Worm (Caenorhabditis elegans) whole organism, early embryonic: Measurements from ENCODE around the gene ipp-5.
A peak's percentile ranks its signal among the peaks of the same experiment; 100 is the strongest.

ENCODE experiments used
- B0310.2 ChIP-seq: sonication (generic microtip); optimal IDR thresholded peaks from 2 replicates; lab custom pipeline; 2016; ENCODE audit warnings: mild to moderate bottlenecking, missing genetic modification characterization, missing compliant biosample characterization
- F13C5.2 ChIP-seq: sonication (generic microtip); optimal IDR thresholded peaks from 2 replicates; lab custom pipeline; 2017; ENCODE audit warnings: mild to moderate bottlenecking, missing genetic modification characterization, inconsistent platforms, missing compliant biosample characterization
- aly-1 ChIP-seq: sonication (generic microtip); optimal IDR thresholded peaks from 2 replicates; lab custom pipeline; 2016; ENCODE audit warnings: missing genetic modification characterization, missing compliant biosample characterization
- ama-1 ChIP-seq: fragments of 150-350 bp; optimal IDR thresholded peaks from 2 replicates; lab custom pipeline; 2014
- ceh-13 ChIP-seq: fragments of 200-800 bp; sonication (Bioruptor generic); optimal IDR thresholded peaks from 2 replicates; lab custom pipeline; 2018; ENCODE audit warnings: mild to moderate bottlenecking, missing genetic modification characterization, missing compliant biosample characterization
- ceh-36 ChIP-seq: sonication (generic microtip); optimal IDR thresholded peaks from 2 replicates; lab custom pipeline; 2016; ENCODE audit warnings: missing genetic modification characterization, inconsistent platforms, missing compliant biosample characterization
- ets-7 ChIP-seq: sonication (generic microtip); optimal IDR thresholded peaks from 2 replicates; lab custom pipeline; 2016; ENCODE audit warnings: missing genotype, missing genetic modification characterization, missing compliant biosample characterization
- flt-1 ChIP-seq: fragments of 200-800 bp; sonication (Bioruptor generic); IDR thresholded peaks from 2 replicates; pipeline ENCODE4 v1.3.6; 2022; ENCODE audit warnings: missing genetic modification characterization, missing compliant biosample characterization
- hmbx-1 ChIP-seq: sonication (generic microtip); optimal IDR thresholded peaks from 2 replicates; lab custom pipeline; 2016; ENCODE audit warnings: mild to moderate bottlenecking, missing genetic modification characterization, missing compliant biosample characterization
- hmg-4 ChIP-seq: fragments of 200-800 bp; sonication (Bioruptor generic); optimal IDR thresholded peaks from 2 replicates; lab custom pipeline; 2018; ENCODE audit warnings: mild to moderate bottlenecking, missing genetic modification characterization, missing compliant biosample characterization
- hnd-1 ChIP-seq: sonication (generic microtip); optimal IDR thresholded peaks from 2 replicates; lab custom pipeline; 2016; ENCODE audit warnings: missing genetic modification characterization, missing compliant biosample characterization
- pes-1 ChIP-seq: fragments of 200-800 bp; sonication (Bioruptor generic); IDR thresholded peaks from 2 replicates; pipeline ENCODE4 v1.3.6; 2022; ENCODE audit warnings: missing genetic modification reagents, missing genetic modification characterization, missing compliant biosample characterization
- scrt-1 ChIP-seq: fragments of 200-800 bp; sonication (Bioruptor generic); IDR thresholded peaks from 2 replicates; pipeline ENCODE4 v1.3.6; 2022; ENCODE audit warnings: missing genetic modification characterization, missing compliant biosample characterization
- sea-1 ChIP-seq: fragments of 200-800 bp; sonication (Bioruptor generic); conservative IDR thresholded peaks from 2 replicates; pipeline ENCODE4 v1.3.6; 2022; ENCODE audit warnings: missing genetic modification characterization, missing compliant biosample characterization
- tbx-11 ChIP-seq: fragments of 200-800 bp; sonication (Bioruptor generic); IDR thresholded peaks from 2 replicates; pipeline ENCODE4 v1.3.6; 2022; ENCODE audit warnings: missing genetic modification characterization, missing compliant biosample characterization
- tbx-37 ChIP-seq: fragments of 200-800 bp; sonication (Bioruptor generic); conservative IDR thresholded peaks from 2 replicates; pipeline ENCODE4 v1.3.6; 2022; ENCODE audit warnings: missing genetic modification reagents, missing genetic modification characterization, missing compliant biosample characterization
- tra-4 ChIP-seq: sonication (generic microtip); optimal IDR thresholded peaks from 2 replicates; lab custom pipeline; 2017; ENCODE audit warnings: missing genetic modification characterization, missing compliant biosample characterization

Gene ipp-5

DNA sequence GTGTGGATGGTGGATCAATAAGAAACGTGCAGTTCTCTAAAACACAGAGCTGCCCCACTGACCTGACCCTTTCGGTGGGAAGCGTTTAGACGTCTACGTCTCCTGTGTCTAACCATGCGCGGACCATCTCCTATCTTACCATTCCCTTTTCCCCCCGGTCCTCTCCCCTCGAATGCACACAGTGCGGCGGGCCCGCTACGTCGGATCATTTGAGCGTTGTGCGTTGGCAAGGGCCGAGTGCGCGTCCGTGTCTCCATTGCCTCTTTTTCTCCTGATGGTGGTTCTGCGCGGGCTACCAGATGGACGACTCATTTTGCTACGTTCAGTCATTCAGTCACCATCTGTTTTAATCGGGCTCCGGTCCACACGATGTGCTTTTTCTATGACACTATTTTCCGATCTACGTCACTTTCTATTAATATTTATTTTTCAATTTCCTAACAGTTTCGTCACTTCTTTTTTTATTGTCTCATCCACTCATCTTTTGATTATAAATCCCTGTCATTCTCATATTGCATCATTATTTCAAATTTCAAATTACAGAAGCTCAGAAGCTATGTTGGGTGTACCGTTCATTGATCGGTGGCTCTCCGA, 35.6 kb upstream of the ipp-5 start, which contains the start of gene inx-3:
Gene inx-3 (plus strand): TSS at position 544 of the 594 bp plus-strand sequence.
- no peak for TF ChIP-seq ceh-36
- TF ChIP-seq aly-1, result peak; percentile 31
- peak; percentile 24; the same call in 1 of the 2 replicates for TF ChIP-seq flt-1 (GFP tag; lab: Robert Waterston, UW)
- TF ChIP-seq tbx-37 (GFP tag; lab: Robert Waterston, UW), result 0 out of 2 replicates have a peak, but pooled peaks have one; percentile 21
- peak; percentile 73 for TF ChIP-seq hmg-4 (GFP tag; lab: Kevin White, UChicago)
- TF ChIP-seq sea-1 (GFP tag; lab: Robert Waterston, UW), result 0 out of 2 replicates have a peak, but pooled peaks have one; percentile 25
- no peak for TF ChIP-seq ets-7 (tag; lab: Kevin White, UChicago)

DNA sequence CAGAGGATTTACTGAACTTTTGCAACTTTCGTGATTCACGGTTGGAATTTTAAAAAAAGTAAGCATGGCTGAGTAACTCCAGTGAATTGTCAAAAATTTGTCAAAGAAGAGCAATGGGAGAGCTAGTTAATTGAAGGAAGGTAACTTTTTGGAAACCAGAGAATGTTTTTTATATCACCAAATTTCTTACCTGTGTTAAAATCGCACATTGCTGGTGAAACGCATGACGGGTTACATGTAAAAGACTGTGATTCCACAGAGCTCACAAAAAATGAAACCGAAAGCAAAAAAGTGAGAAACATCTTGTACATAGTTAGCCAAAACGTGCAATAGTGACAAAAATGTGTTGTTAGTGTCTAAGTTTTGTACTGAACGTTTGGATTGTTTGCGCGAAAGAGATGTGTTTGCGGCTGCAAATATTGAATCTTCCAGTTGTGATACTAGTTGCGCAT, 32.1 kb upstream of the ipp-5 start, which contains the start of gene F22F4.9:
Gene F22F4.9 (minus strand): TSS at position 402 of the 452 bp plus-strand sequence.
- TF ChIP-seq ets-7 (tag; lab: Kevin White, UChicago) (no peak), hmg-4 (GFP tag; lab: Kevin White, UChicago) (no peak), tbx-11 (GFP tag; lab: Robert Waterston, UW) (no peak), hnd-1 (tag; lab: Kevin White, UChicago) (no peak), tbx-37 (GFP tag; lab: Robert Waterston, UW) (no peak), ama-1 (lab: Kevin White, UChicago) (no peak), sea-1 (GFP tag; lab: Robert Waterston, UW) (no peak), pes-1 (GFP tag; lab: Robert Waterston, UW) (no peak), ceh-36 (no peak), tra-4 (tag; lab: Kevin White, UChicago) (no peak), flt-1 (GFP tag; lab: Robert Waterston, UW) (no peak), aly-1 (no peak), ceh-13 (GFP tag; lab: Kevin White, UChicago) (no peak), scrt-1 (GFP tag; lab: Robert Waterston, UW) (no peak)

- no peak for TF ChIP-seq hmbx-1 (tag; lab: Kevin White, UChicago)
- no peak for TF ChIP-seq B0310.2
- no peak for TF ChIP-seq hmg-4 (GFP tag; lab: Kevin White, UChicago)
- TF ChIP-seq scrt-1 (GFP tag; lab: Robert Waterston, UW), result no peak
- TF ChIP-seq hnd-1 (tag; lab: Kevin White, UChicago), result no peak
- TF ChIP-seq F13C5.2 (tag; lab: Kevin White, UChicago), result no peak
Observed at ce11 chrX:6001432-6001831, 29.8 kb upstream of the ipp-5 start, which contains the start of gene F22F4.4. Gene F22F4.4 (minus strand): TSS chrX:6001532.

DNA sequence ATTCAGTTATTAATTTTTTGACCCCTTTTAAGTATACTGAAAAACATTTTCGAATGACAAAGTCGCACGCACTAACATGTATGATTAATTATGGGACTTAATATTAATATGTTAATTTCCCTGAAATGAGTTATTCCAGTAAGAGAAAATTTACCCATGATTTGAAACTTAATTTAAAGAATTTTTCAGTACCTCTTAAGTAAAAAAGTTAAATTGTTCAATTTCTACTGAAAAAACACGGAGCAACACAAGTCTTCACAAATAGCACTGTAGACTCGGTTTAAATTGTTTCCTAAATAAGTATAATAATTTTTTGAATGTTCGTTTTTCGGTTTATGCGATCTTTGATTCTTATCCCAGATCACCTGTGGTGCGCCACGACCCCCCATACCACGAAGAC, 28.8 kb upstream of the ipp-5 start:
- TF ChIP-seq pes-1 (GFP tag; lab: Robert Waterston, UW) (no peak), ama-1 (lab: Kevin White, UChicago) (no peak), scrt-1 (GFP tag; lab: Robert Waterston, UW) (no peak)

ce11 chrX:6003853-6004252, 27.4 kb upstream of the ipp-5 start, which contains the start of gene sups-1:
Gene sups-1 (plus strand): TSS chrX:6004153.
- TF ChIP-seq hmg-4 (GFP tag; lab: Kevin White, UChicago), result no peak
- no peak for TF ChIP-seq aly-1
- TF ChIP-seq tbx-11 (GFP tag; lab: Robert Waterston, UW), result no peak
- no peak for TF ChIP-seq tbx-37 (GFP tag; lab: Robert Waterston, UW)
- TF ChIP-seq B0310.2, result no peak
- TF ChIP-seq pes-1 (GFP tag; lab: Robert Waterston, UW), result no peak
- no peak for TF ChIP-seq sea-1 (GFP tag; lab: Robert Waterston, UW)
- TF ChIP-seq ceh-13 (GFP tag; lab: Kevin White, UChicago), result no peak
- TF ChIP-seq tra-4 (tag; lab: Kevin White, UChicago), result no peak
- no peak for TF ChIP-seq ceh-36
- TF ChIP-seq ets-7 (tag; lab: Kevin White, UChicago), result no peak
- TF ChIP-seq flt-1 (GFP tag; lab: Robert Waterston, UW), result no peak
- TF ChIP-seq hnd-1 (tag; lab: Kevin White, UChicago), result no peak
- no peak for TF ChIP-seq F13C5.2 (tag; lab: Kevin White, UChicago)
- TF ChIP-seq ama-1 (lab: Kevin White, UChicago), result no peak
- no peak for TF ChIP-seq hmbx-1 (tag; lab: Kevin White, UChicago)
- no peak for TF ChIP-seq scrt-1 (GFP tag; lab: Robert Waterston, UW)

DNA sequence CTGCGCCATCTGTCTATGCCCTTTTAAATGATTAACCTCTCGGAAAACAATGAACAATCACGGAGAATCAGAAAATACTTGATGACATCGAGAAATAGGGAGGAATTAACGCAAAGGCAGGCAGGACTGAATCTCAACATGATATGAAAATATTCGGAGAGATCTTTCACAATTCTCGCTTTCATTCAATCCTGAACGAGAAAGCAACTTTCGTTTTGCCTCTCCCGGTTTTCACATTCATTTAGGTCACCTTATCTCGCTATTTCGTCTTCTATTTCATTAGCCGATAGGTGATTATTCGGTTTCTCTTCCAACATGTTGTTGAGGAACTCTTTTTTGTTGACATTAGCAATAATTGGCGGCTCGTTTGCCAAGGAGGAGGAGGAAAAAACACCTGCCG, 27.0 kb upstream of the ipp-5 start:
- TF ChIP-seq ets-7 (tag; lab: Kevin White, UChicago) (no peak), tbx-37 (GFP tag; lab: Robert Waterston, UW) (no peak), aly-1 (no peak), ceh-36 (no peak), scrt-1 (GFP tag; lab: Robert Waterston, UW) (no peak), F13C5.2 (tag; lab: Kevin White, UChicago) (no peak), tra-4 (tag; lab: Kevin White, UChicago) (no peak), sea-1 (GFP tag; lab: Robert Waterston, UW) (no peak), tbx-11 (GFP tag; lab: Robert Waterston, UW) (no peak), ceh-13 (GFP tag; lab: Kevin White, UChicago) (no peak), ama-1 (lab: Kevin White, UChicago) (no peak), hmbx-1 (tag; lab: Kevin White, UChicago) (no peak), B0310.2 (no peak), hnd-1 (tag; lab: Kevin White, UChicago) (no peak), flt-1 (GFP tag; lab: Robert Waterston, UW) (no peak), pes-1 (GFP tag; lab: Robert Waterston, UW) (no peak), hmg-4 (GFP tag; lab: Kevin White, UChicago) (no peak)

DNA sequence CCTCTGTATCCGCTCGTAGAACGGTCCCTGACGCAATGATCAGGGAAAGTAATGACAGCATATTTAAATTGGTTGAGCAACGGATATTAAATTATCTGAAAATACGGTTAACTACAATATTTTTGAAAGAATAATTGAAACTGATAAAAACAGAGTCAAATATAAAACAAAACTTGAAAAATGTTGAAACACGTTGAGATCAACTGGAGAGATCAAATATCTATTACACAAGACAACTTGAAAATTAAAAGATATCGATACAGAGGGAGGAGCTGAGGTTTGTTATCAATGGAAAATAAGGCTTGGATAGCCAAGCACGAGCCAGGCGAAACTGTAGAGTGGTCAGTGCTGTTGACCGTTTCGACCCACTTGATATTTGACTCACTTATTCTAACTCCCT, 20.7 kb upstream of the ipp-5 start, which contains the start of gene C09B8.3:
Gene C09B8.3 (minus strand): TSS at position 101 of the 400 bp plus-strand sequence.
- TF ChIP-seq hnd-1 (tag; lab: Kevin White, UChicago) (no peak), ceh-13 (GFP tag; lab: Kevin White, UChicago) (no peak), aly-1 (no peak), tbx-11 (GFP tag; lab: Robert Waterston, UW) (no peak), B0310.2 (no peak), tbx-37 (GFP tag; lab: Robert Waterston, UW) (no peak), flt-1 (GFP tag; lab: Robert Waterston, UW) (no peak), pes-1 (GFP tag; lab: Robert Waterston, UW) (no peak), tra-4 (tag; lab: Kevin White, UChicago) (no peak), F13C5.2 (tag; lab: Kevin White, UChicago) (no peak), sea-1 (GFP tag; lab: Robert Waterston, UW) (no peak), ama-1 (lab: Kevin White, UChicago) (no peak), hmg-4 (GFP tag; lab: Kevin White, UChicago) (no peak), hmbx-1 (tag; lab: Kevin White, UChicago) (no peak), scrt-1 (GFP tag; lab: Robert Waterston, UW) (no peak), ets-7 (tag; lab: Kevin White, UChicago) (no peak)
